Fruit fly (Drosophila melanogaster) whole organism, embryonic: ENCODE results near the gene CG6602.

Experiments
- CG17568 ChIP-seq: fragments of 200-800 bp; sonication (Bioruptor generic); optimal IDR thresholded peaks from 2 replicates; lab custom pipeline; 2018; ENCODE audit warnings: missing biosample characterization, mild to moderate bottlenecking, missing genetic modification characterization, moderate library complexity
- CG18599 ChIP-seq: fragments of 200-800 bp; sonication (Bioruptor generic); optimal IDR thresholded peaks from 3 replicates; lab custom pipeline; 2017; ENCODE audit warnings: missing biosample characterization, missing genetic modification characterization, mild to moderate bottlenecking, moderate library complexity, missing genetic modification reagents
- CG18764 ChIP-seq: fragments of 200-800 bp; sonication (Bioruptor generic); optimal IDR thresholded peaks from 3 replicates; lab custom pipeline; 2016; ENCODE audit warnings: missing biosample characterization, missing genetic modification characterization
- CG2875 ChIP-seq: fragments of 200-800 bp; sonication (Bioruptor generic); optimal IDR thresholded peaks from 2 replicates; lab custom pipeline; 2017; ENCODE audit warnings: missing biosample characterization, mild to moderate bottlenecking, missing genetic modification characterization, missing genetic modification reagents
- CG8478 ChIP-seq: fragments of >200 bp; optimal IDR thresholded peaks from 2 replicates; lab custom pipeline; 2018
- Dref ChIP-seq: fragments of 200-800 bp; sonication (Bioruptor generic); IDR thresholded peaks from 2 replicates; pipeline ENCODE4 v1.3.6; 2022; ENCODE audit warnings: missing biosample characterization, missing genetic modification characterization
- HmgD ChIP-seq: fragments of 200-800 bp; sonication (Bioruptor generic); optimal IDR thresholded peaks from 3 replicates; lab custom pipeline; 2016; ENCODE audit warnings: missing biosample characterization, missing genetic modification characterization
- Kr ChIP-seq: fragments of 200-800 bp; sonication (Bioruptor generic); optimal IDR thresholded peaks from 2 replicates; lab custom pipeline; 2017; ENCODE audit warnings: missing biosample characterization, mild to moderate bottlenecking, missing genetic modification characterization
- MTF-1 ChIP-seq: fragments of 200-800 bp; sonication (Bioruptor generic); optimal IDR thresholded peaks from 2 replicates; lab custom pipeline; 2018; ENCODE audit warnings: missing biosample characterization, mild to moderate bottlenecking, missing genetic modification characterization, borderline replicate concordance
- fd64A ChIP-seq: fragments of 200-800 bp; sonication (Bioruptor generic); optimal IDR thresholded peaks from 3 replicates; lab custom pipeline; 2018; ENCODE audit warnings: missing biosample characterization, mild to moderate bottlenecking, missing genetic modification characterization
- hb ChIP-seq: fragments of 200-800 bp; sonication (Bioruptor generic); IDR thresholded peaks from 3 replicates; pipeline ENCODE4 v1.3.6; 2022; ENCODE audit warnings: missing biosample characterization, missing genetic modification characterization; ENCODE audit not compliant: partially characterized antibody
- mld ChIP-seq: fragments of 200-800 bp; sonication (Bioruptor generic); IDR thresholded peaks from 3 replicates; pipeline ENCODE4 v1.3.6; 2022; ENCODE audit warnings: missing biosample characterization, missing genetic modification characterization; ENCODE audit not compliant: partially characterized antibody
- vvl ChIP-seq: fragments of 200-800 bp; sonication (Bioruptor generic); IDR thresholded peaks from 2 replicates; pipeline ENCODE4 v1.3.6; 2022; ENCODE audit warnings: missing biosample characterization, missing genetic modification characterization
- zfh1 ChIP-seq: fragments of 200-800 bp; sonication (Bioruptor generic); IDR thresholded peaks from 3 replicates; pipeline ENCODE4 v1.3.6; 2022; ENCODE audit warnings: missing biosample characterization, missing genetic modification characterization

- TF ChIP-seq mld (GFP tag; lab: Robert Waterston, UW) (no peak), fd64A (GFP tag; lab: Kevin White, UChicago) (peak; percentile 36), CG17568 (peak; percentile 81), CG2875 (GFP tag; lab: Kevin White, UChicago) (peak; percentile 72), CG8478 (lab: Kevin White, UChicago) (no peak), zfh1 (GFP tag; lab: Robert Waterston, UW) (peak; percentile 97), vvl (GFP tag; lab: Robert Waterston, UW) (peak; percentile 97), Dref (peak; percentile 47), CG18764 (peak; percentile 92), MTF-1 (GFP tag; lab: Kevin White, UChicago) (peak; percentile 84), HmgD (GFP tag; lab: Kevin White, UChicago) (peak; percentile 49), Kr (GFP tag; lab: Kevin White, UChicago) (peak; percentile 33), hb (GFP tag; lab: Robert Waterston, UW) (peak; percentile 46), CG18599 (GFP tag; lab: Kevin White, UChicago) (peak; percentile 94)
Measured at dm6 chr3L:6094697-6095096, 22.8 kb downstream of the CG6602 start, which contains the start of the genes CG10467 and loj.
